Fruit fly (Drosophila melanogaster) whole organism, adult: ENCODE measurements around the gene PIG-H.

Experiments used
- Hr96 ChIP-seq: fragments of 200-800 bp; sonication (Bioruptor generic); optimal IDR thresholded peaks from 2 replicates; lab custom pipeline; 2016; ENCODE audit warnings: missing biosample characterization, missing genetic modification characterization
- toe ChIP-seq: fragments of 200-800 bp; sonication (Bioruptor generic); optimal IDR thresholded peaks from 2 replicates; lab custom pipeline; 2016; ENCODE audit warnings: missing biosample characterization, missing genetic modification characterization

dm6 chr3R:7981396-7981795 lies 18.2 kb upstream of the PIG-H start:
- TF ChIP-seq Hr96 (GFP tag; lab: Kevin White, UChicago) (no peak), toe (GFP tag; lab: Kevin White, UChicago) (no peak)
